Worm (Caenorhabditis elegans) whole organism, L1 larva: Measurements from ENCODE around the gene klp-19.

ENCODE experiments used
- C16A3.4 ChIP-seq: fragments of 150-350 bp; optimal IDR thresholded peaks from 2 replicates; lab custom pipeline; 2014; ENCODE audit warnings: missing biosample characterization, missing genetic modification characterization
- Y116A8C.19 ChIP-seq: sonication (generic microtip); optimal IDR thresholded peaks from 2 replicates; lab custom pipeline; 2016; ENCODE audit warnings: missing compliant biosample characterization, missing genetic modification characterization, borderline replicate concordance
- alr-1 ChIP-seq: fragments of 200-800 bp; sonication (Bioruptor generic); optimal IDR thresholded peaks from 2 replicates; lab custom pipeline; 2018; ENCODE audit warnings: borderline replicate concordance, mild to moderate bottlenecking, missing genetic modification characterization, missing compliant biosample characterization
- ceh-82 ChIP-seq, 3 experiments: fragments of 150-350 bp in 1 of 3; sonication (generic microtip) in 2 of 3; optimal IDR thresholded peaks; 2 replicates each; lab custom pipeline; 2014 to 2017; ENCODE audit warnings: missing biosample characterization in 3 of 3, missing genetic modification characterization in 3 of 3
- ceh-88 ChIP-seq: fragments of 200-800 bp; sonication (Bioruptor generic); IDR thresholded peaks from 2 replicates; pipeline ENCODE4 v1.3.6; 2022; ENCODE audit warnings: missing genetic modification characterization, missing compliant biosample characterization
- dpl-1 ChIP-seq, 3 experiments: fragments of 150-350 bp in 2 of 3; sonication (generic microtip) in 1 of 3; optimal IDR thresholded peaks; 2 replicates each; lab custom pipeline; 2014 to 2017; ENCODE audit warnings: missing biosample characterization in 3 of 3, missing genetic modification characterization in 3 of 3, missing genetic modification reagents in 3 of 3
- dsc-1 ChIP-seq: sonication (generic microtip); optimal IDR thresholded peaks from 2 replicates; lab custom pipeline; 2016; ENCODE audit warnings: mild to moderate bottlenecking, missing genetic modification characterization, missing compliant biosample characterization
- efl-1 ChIP-seq, 4 experiments: fragments of 150-350 bp; optimal IDR thresholded peaks in 3 of 4; peaks in 1 of 4; 1 replicate in 1 of 4; 2 replicates in 3 of 4; lab custom pipeline; 2014; ENCODE audit warnings: missing biosample characterization in 2 of 4, missing genetic modification characterization in 2 of 4, missing genetic modification reagents in 2 of 4
- elt-2 ChIP-seq: sonication (generic microtip); optimal IDR thresholded peaks from 2 replicates; lab custom pipeline; 2016; ENCODE audit warnings: missing genetic modification characterization, mild to moderate bottlenecking, inconsistent platforms, missing compliant biosample characterization, missing genetic modification reagents
- fkh-10 ChIP-seq: sonication (generic microtip); optimal IDR thresholded peaks from 2 replicates; lab custom pipeline; 2017; ENCODE audit warnings: missing biosample characterization, missing genetic modification reagents, missing genetic modification characterization
- grh-1 ChIP-seq: fragments of 200-800 bp; sonication (Bioruptor generic); IDR thresholded peaks from 2 replicates; pipeline ENCODE4 v1.3.6; 2022; ENCODE audit warnings: missing genetic modification reagents, missing genetic modification characterization, missing compliant biosample characterization
- hlh-4 ChIP-seq: sonication (generic microtip); optimal IDR thresholded peaks from 2 replicates; lab custom pipeline; 2016; ENCODE audit warnings: mild to moderate bottlenecking, missing genetic modification characterization, missing compliant biosample characterization
- irx-1 ChIP-seq: sonication (generic microtip); optimal IDR thresholded peaks from 2 replicates; lab custom pipeline; 2016; ENCODE audit warnings: missing genetic modification characterization, missing compliant biosample characterization
- isw-1 ChIP-seq: fragments of 200-800 bp; sonication (Bioruptor generic); IDR thresholded peaks from 2 replicates; pipeline ENCODE4 v1.3.6; 2022; ENCODE audit warnings: missing genetic modification characterization, missing compliant biosample characterization
- lin-14 ChIP-seq: fragments of 200-800 bp; sonication (Bioruptor generic); optimal IDR thresholded peaks from 2 replicates; lab custom pipeline; 2018; ENCODE audit warnings: mild to moderate bottlenecking, missing genetic modification characterization, moderate library complexity, missing compliant biosample characterization
- lin-35 ChIP-seq, 2 experiments: fragments of 150-350 bp; optimal IDR thresholded peaks; 2 replicates each; lab custom pipeline; 2014; ENCODE audit warnings: missing biosample characterization in 2 of 2, missing genetic modification characterization in 2 of 2, missing genetic modification reagents in 2 of 2
- lsy-2 ChIP-seq, 2 experiments: fragments of 150-350 bp; optimal IDR thresholded peaks; 2 replicates each; lab custom pipeline; 2014; ENCODE audit warnings: missing biosample characterization in 2 of 2, missing genetic modification characterization in 2 of 2
- nhr-12 ChIP-seq: sonication (generic microtip); optimal IDR thresholded peaks from 2 replicates; lab custom pipeline; 2017; ENCODE audit warnings: missing biosample characterization, missing genetic modification characterization
- nhr-19 ChIP-seq: fragments of 200-800 bp; sonication (Bioruptor generic); conservative IDR thresholded peaks from 2 replicates; pipeline ENCODE4 v1.3.6; 2022; ENCODE audit warnings: missing genetic modification characterization, missing compliant biosample characterization
- nhr-20 ChIP-seq: sonication (generic microtip); optimal IDR thresholded peaks from 2 replicates; lab custom pipeline; 2016; ENCODE audit warnings: mild to moderate bottlenecking, missing genetic modification characterization, missing compliant biosample characterization
- nhr-47 ChIP-seq: sonication (generic microtip); optimal IDR thresholded peaks from 2 replicates; lab custom pipeline; 2016; ENCODE audit warnings: mild to moderate bottlenecking, missing genetic modification characterization, moderate library complexity, missing compliant biosample characterization
- nhr-71 ChIP-seq: sonication (generic microtip); optimal IDR thresholded peaks from 2 replicates; lab custom pipeline; 2016; ENCODE audit warnings: mild to moderate bottlenecking, missing genetic modification characterization, moderate library complexity, missing compliant biosample characterization
- nhr-76 ChIP-seq: sonication (generic microtip); optimal IDR thresholded peaks from 2 replicates; lab custom pipeline; 2017; ENCODE audit warnings: missing biosample characterization, missing genetic modification characterization
- nhr-77 ChIP-seq: fragments of 150-350 bp; optimal IDR thresholded peaks from 2 replicates; lab custom pipeline; 2014; ENCODE audit warnings: missing biosample characterization, missing genetic modification characterization
- nhr-85 ChIP-seq: sonication (generic microtip); peaks from one replicate; lab custom pipeline; 2016; ENCODE audit warnings: missing genetic modification characterization, inconsistent platforms, missing compliant biosample characterization
- pag-3 ChIP-seq: sonication (generic microtip); optimal IDR thresholded peaks from 2 replicates; lab custom pipeline; 2017; ENCODE audit warnings: missing genetic modification characterization, mild to moderate bottlenecking, missing compliant biosample characterization, antibody characterized with exemption, borderline replicate concordance; ENCODE audit not compliant: insufficient read depth
- pqm-1 ChIP-seq: sonication (generic microtip); optimal IDR thresholded peaks from 3 replicates; lab custom pipeline; 2017; ENCODE audit warnings: missing biosample characterization, missing genetic modification characterization
- snpc-4 ChIP-seq: fragments of 150-350 bp; optimal IDR thresholded peaks from 2 replicates; lab custom pipeline; 2014; ENCODE audit warnings: missing biosample characterization, missing genetic modification characterization
- snu-23 ChIP-seq: sonication (generic microtip); optimal IDR thresholded peaks from 2 replicates; lab custom pipeline; 2016; ENCODE audit warnings: missing genetic modification characterization, missing compliant biosample characterization
- sup-37 ChIP-seq: fragments of 200-800 bp; sonication (Bioruptor generic); optimal IDR thresholded peaks from 2 replicates; lab custom pipeline; 2018; ENCODE audit warnings: mild to moderate bottlenecking, missing genetic modification characterization, missing compliant biosample characterization
- tbx-2 ChIP-seq: sonication (generic microtip); optimal IDR thresholded peaks from 2 replicates; lab custom pipeline; 2016; ENCODE audit warnings: missing genetic modification characterization, missing compliant biosample characterization
- unc-86 ChIP-seq: sonication (generic microtip); optimal IDR thresholded peaks from 2 replicates; lab custom pipeline; 2016; ENCODE audit warnings: missing genetic modification characterization, missing compliant biosample characterization
- vab-15 ChIP-seq: sonication (generic microtip); optimal IDR thresholded peaks from 2 replicates; lab custom pipeline; 2017; ENCODE audit warnings: missing genotype, mild to moderate bottlenecking, missing genetic modification characterization, missing compliant biosample characterization
- xbp-1 ChIP-seq: sonication (generic microtip); optimal IDR thresholded peaks from 2 replicates; lab custom pipeline; 2016; ENCODE audit warnings: missing genetic modification characterization, missing compliant biosample characterization
- zag-1 ChIP-seq: fragments of 150-350 bp; optimal IDR thresholded peaks from 2 replicates; lab custom pipeline; 2014; ENCODE audit warnings: missing biosample characterization, missing genetic modification characterization
- zip-4 ChIP-seq: fragments of 200-800 bp; sonication (Bioruptor generic); optimal IDR thresholded peaks from 2 replicates; lab custom pipeline; 2018; ENCODE audit warnings: mild to moderate bottlenecking, missing genetic modification characterization, moderate library complexity, missing compliant biosample characterization
- ztf-11 ChIP-seq, 2 experiments: sonication (generic microtip); optimal IDR thresholded peaks; 2 replicates each; lab custom pipeline; 2016 to 2017; ENCODE audit warnings: missing genetic modification characterization in 2 of 2, missing biosample characterization in 1 of 2, missing compliant biosample characterization in 1 of 2

Gene klp-19

DNA sequence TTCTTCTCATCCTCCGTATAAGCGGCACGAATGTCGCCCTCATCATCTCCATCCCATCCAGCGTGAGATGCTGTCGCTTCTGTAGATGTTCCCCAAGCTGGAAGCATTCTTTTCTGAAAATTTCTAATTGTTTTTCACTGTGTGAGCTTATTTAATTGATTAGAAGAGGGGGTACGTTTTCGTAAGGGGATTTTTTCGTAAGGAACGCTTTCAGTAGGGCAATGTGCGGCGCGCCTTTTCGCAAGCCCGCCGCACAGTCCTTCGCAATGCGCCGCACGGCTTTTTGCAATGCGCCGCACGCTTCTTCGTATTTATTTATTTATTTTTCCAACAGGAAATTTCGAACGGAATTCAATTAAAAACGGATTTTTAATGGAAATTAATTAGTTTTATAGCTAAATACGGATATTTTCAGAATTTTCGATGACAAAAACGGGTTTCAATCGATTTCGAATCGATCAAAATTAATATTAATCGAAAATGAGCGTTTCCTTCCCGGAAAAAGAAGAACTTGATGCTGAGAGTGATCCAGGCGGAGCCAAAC, 14.0 kb downstream of the klp-19 start, which contains the start of gene set-25:
set-25 (minus strand) TSS at position 120 of the 544 bp plus-strand sequence.
- peak; percentile 4 for TF ChIP-seq dsc-1
- peak; percentile 36 for TF ChIP-seq nhr-19 (GFP tag; lab: Robert Waterston, UW)
- TF ChIP-seq nhr-47 = peak; percentile 14
- peak in 1 of 3 experiments; percentile 31 for TF ChIP-seq dpl-1 (GFP tag; optimal IDR thresholded peaks at IDR 0.05; lab: Kevin White, UChicago)
- peak; percentile 26 for TF ChIP-seq lin-14 (GFP tag; lab: Kevin White, UChicago)
- TF ChIP-seq lsy-2 (tag; optimal IDR thresholded peaks at IDR 0.05; lab: Kevin White, UChicago) = peak in 1 of 2 experiments; percentile 23
- TF ChIP-seq nhr-85 (tag; lab: Kevin White, UChicago) = peak; percentile 38
- TF ChIP-seq snu-23 = peak; percentile 9
- TF ChIP-seq nhr-71 (tag; lab: Kevin White, UChicago) = peak; percentile 44
- TF ChIP-seq ceh-88 (GFP tag; lab: Robert Waterston, UW) = 0 out of 2 replicates have a peak, but pooled peaks have one; percentile 34
- TF ChIP-seq efl-1 (optimal IDR thresholded peaks at IDR 0.05; lab: Kevin White, UChicago) = peak in 1 of 2 experiments; percentile 23
- TF ChIP-seq efl-1 (GFP tag; optimal IDR thresholded peaks at IDR 0.05 in 1 of 2; lab: Kevin White, UChicago) = peak in 1 of 2 experiments; percentile 63

DNA sequence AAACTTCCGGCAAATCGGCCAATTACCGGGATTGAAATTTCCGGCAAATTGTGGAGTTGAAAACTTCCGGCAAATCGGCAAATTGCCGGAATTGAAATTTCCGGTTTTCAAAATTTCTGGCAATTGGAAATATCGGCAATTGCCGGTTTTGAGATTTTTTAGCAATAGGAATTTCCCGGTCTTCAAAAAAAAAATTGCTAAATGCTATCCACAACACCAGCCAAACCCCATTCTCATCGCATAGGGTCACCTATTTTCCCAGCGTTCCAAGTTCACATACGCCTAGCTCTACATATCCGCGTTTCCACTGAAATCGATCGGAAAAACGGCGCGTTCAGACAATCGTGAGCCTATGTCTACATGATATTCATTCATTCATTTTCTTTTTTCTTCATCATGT, 21.6 kb downstream of the klp-19 start, which contains the start of gene F56A8.8:
F56A8.8 (plus strand) TSS at position 301 of the 400 bp plus-strand sequence.
- TF ChIP-seq zag-1 (tag; lab: Kevin White, UChicago) (no peak), ztf-11 (tag; optimal IDR thresholded peaks at IDR 0.05; lab: Kevin White, UChicago) (no peak), efl-1 (optimal IDR thresholded peaks at IDR 0.05; lab: Kevin White, UChicago) (no peak), efl-1 (GFP tag; optimal IDR thresholded peaks at IDR 0.05 in 1 of 2; lab: Kevin White, UChicago) (peak in 1 of 2 experiments; percentile 16), elt-2 (no peak), grh-1 (0 out of 2 replicates have a peak, but pooled peaks have one; percentile 17), isw-1 (GFP tag; lab: Robert Waterston, UW) (no peak)

DNA sequence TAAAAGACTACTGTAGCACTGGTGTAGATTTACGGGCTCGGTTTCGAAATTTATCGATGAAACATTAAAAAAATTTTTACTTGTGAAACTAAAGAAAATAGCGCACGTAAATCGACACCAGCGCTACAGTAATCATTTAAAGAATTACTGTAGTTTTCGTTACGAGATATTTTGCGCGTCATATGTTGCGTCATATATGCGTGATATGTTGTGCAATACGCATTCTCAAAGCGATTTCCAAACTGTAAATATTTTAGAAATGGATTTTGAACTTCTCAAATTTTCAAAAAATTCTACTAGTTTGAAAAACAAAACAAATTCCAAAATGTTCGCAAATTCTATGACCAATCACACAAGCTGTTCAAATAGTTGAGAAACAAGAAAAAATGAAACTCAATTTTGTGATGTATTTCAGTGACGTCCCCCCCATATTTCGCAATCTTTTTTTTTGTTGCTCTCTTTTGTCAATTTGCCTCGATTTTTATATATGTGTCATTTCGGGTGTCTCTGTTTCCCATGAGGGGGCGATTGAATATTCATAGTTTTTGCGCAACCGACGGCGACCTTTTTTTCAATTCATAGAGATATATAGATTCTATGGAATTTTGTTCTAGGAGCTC, 29.1 kb downstream of the klp-19 start:
- peak; percentile 36 for TF ChIP-seq unc-86 (tag; lab: Kevin White, UChicago)
- peak; percentile 62 for TF ChIP-seq lin-14 (GFP tag; lab: Kevin White, UChicago)
- no peak for TF ChIP-seq xbp-1 (tag; lab: Kevin White, UChicago)
- peak in 1 of 2 experiments; percentile 29 for TF ChIP-seq lsy-2 (tag; optimal IDR thresholded peaks at IDR 0.05; lab: Kevin White, UChicago)
- peak in 1 of 3 experiments; percentile 24 for TF ChIP-seq ceh-82 (tag; optimal IDR thresholded peaks at IDR 0.05; lab: Kevin White, UChicago)
- no peak for TF ChIP-seq hlh-4 (tag; lab: Kevin White, UChicago)
- TF ChIP-seq grh-1 = no peak
- peak; percentile 3 for TF ChIP-seq nhr-71 (tag; lab: Kevin White, UChicago)
- peak; percentile 59 for TF ChIP-seq zip-4 (GFP tag; lab: Kevin White, UChicago)
- TF ChIP-seq fkh-10 (GFP tag; lab: Kevin White, UChicago) = peak; percentile 38

DNA sequence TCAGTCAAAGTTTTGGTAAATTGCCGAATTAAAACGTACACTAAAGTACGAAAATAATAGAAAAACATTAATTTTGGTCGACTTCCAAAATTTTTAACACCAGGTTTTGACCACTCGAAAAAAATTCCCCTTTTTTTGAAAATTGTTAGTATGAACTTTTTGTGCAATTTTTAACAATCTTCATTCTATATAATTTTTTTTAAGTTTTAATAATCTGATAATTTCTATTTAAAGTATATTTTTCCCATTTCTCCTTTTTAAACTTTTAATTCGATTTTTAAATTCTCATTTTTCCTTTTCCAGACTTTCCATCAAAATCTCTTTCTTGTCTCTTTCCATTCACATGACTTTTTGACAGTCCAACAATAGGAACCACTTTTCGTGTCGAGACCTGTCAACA, 30.1 kb downstream of the klp-19 start, which contains the start of gene unc-64:
unc-64 (plus strand) TSS at position 301 of the 400 bp plus-strand sequence.
- TF ChIP-seq C16A3.4 (tag; lab: Kevin White, UChicago) (no peak), lin-35 (GFP tag; optimal IDR thresholded peaks at IDR 0.05; lab: Kevin White, UChicago) (no peak), nhr-12 (tag; lab: Kevin White, UChicago) (no peak), nhr-20 (no peak), nhr-76 (tag; lab: Kevin White, UChicago) (no peak), Y116A8C.19 (tag; lab: Kevin White, UChicago) (no peak), isw-1 (GFP tag; lab: Robert Waterston, UW) (no peak), pqm-1 (tag; lab: Kevin White, UChicago) (no peak), pag-3 (tag; lab: Kevin White, UChicago) (no peak), tbx-2 (no peak), vab-15 (tag; lab: Kevin White, UChicago) (no peak), ceh-82 (tag; optimal IDR thresholded peaks at IDR 0.05; lab: Kevin White, UChicago) (no peak), alr-1 (tag; lab: Kevin White, UChicago) (no peak), hlh-4 (tag; lab: Kevin White, UChicago) (no peak), snpc-4 (tag; lab: Kevin White, UChicago) (no peak), nhr-19 (GFP tag; lab: Robert Waterston, UW) (no peak), irx-1 (tag; lab: Kevin White, UChicago) (no peak), sup-37 (GFP tag; lab: Kevin White, UChicago) (no peak), nhr-77 (tag; lab: Kevin White, UChicago) (no peak), ztf-11 (tag; optimal IDR thresholded peaks at IDR 0.05; lab: Kevin White, UChicago) (no peak)
